Worm (Caenorhabditis elegans) whole organism, midembryonic: ENCODE results near the gene jkk-1.

Experiments used
- T22C8.4 ChIP-seq: fragments of 200-800 bp; sonication (Bioruptor generic); IDR thresholded peaks from 2 replicates; pipeline ENCODE4 v1.3.6; 2022; ENCODE audit warnings: missing genetic modification characterization, missing compliant biosample characterization
- cog-1 ChIP-seq: sonication (generic microtip); optimal IDR thresholded peaks from 2 replicates; lab custom pipeline; 2016; ENCODE audit warnings: missing genetic modification characterization, missing compliant biosample characterization
- flt-1 ChIP-seq: fragments of 200-800 bp; sonication (Bioruptor generic); IDR thresholded peaks from 2 replicates; pipeline ENCODE4 v1.3.6; 2022; ENCODE audit warnings: missing genetic modification characterization, missing compliant biosample characterization
- klf-2 ChIP-seq: fragments of 200-800 bp; sonication (Bioruptor generic); conservative IDR thresholded peaks from 2 replicates; pipeline ENCODE4 v1.3.6; 2022; ENCODE audit warnings: missing genetic modification reagents, missing genetic modification characterization, missing compliant biosample characterization
- med-1 ChIP-seq: sonication (generic microtip); optimal IDR thresholded peaks from 2 replicates; lab custom pipeline; 2017; ENCODE audit warnings: missing genetic modification characterization, mild to moderate bottlenecking, missing compliant biosample characterization, antibody characterized with exemption, missing genetic modification reagents; ENCODE audit not compliant: insufficient read depth
- ref-1 ChIP-seq: fragments of 200-800 bp; sonication (Bioruptor generic); conservative IDR thresholded peaks from 2 replicates; pipeline ENCODE4 v1.3.6; 2022; ENCODE audit warnings: missing genetic modification reagents, missing genetic modification characterization, missing compliant biosample characterization
- tab-1 ChIP-seq: fragments of 200-800 bp; sonication (Bioruptor generic); IDR thresholded peaks from 2 replicates; pipeline ENCODE4 v1.3.6; 2022; ENCODE audit warnings: missing genetic modification characterization, missing compliant biosample characterization
- ztf-23 ChIP-seq: fragments of 200-800 bp; sonication (Bioruptor generic); IDR thresholded peaks from 2 replicates; pipeline ENCODE4 v1.3.6; 2022; ENCODE audit warnings: missing genetic modification reagents, missing genetic modification characterization, missing compliant biosample characterization
- ztf-29 ChIP-seq: fragments of 200-800 bp; sonication (Bioruptor generic); IDR thresholded peaks from 2 replicates; pipeline ENCODE4 v1.3.6; 2022; ENCODE audit warnings: missing genetic modification reagents, missing genetic modification characterization, missing compliant biosample characterization

ce11 chrX:5348529-5349148 lies 19.6 kb upstream of the jkk-1 start, which contains the start of gene syx-3:
- TF ChIP-seq cog-1 (no peak), flt-1 (GFP tag; lab: Robert Waterston, UW) (no peak), ztf-23 (no peak), ztf-29 (no peak), med-1 (GFP tag; lab: Kevin White, UChicago) (no peak), klf-2 (GFP tag; lab: Robert Waterston, UW) (no peak), tab-1 (no peak), T22C8.4 (GFP tag; lab: Robert Waterston, UW) (no peak), ref-1 (GFP tag; lab: Robert Waterston, UW) (no peak)
